Fruit fly (Drosophila melanogaster) whole organism, prepupa: ENCODE measurements around the gene CG6034.

ENCODE experiments used
- CG11294 ChIP-seq: fragments of 200-800 bp; sonication (Bioruptor generic); IDR thresholded peaks from 2 replicates; pipeline ENCODE4 v1.3.6; 2022; ENCODE audit warnings: missing biosample characterization, missing genetic modification characterization
- CG15336 ChIP-seq: fragments of 200-800 bp; sonication (Bioruptor generic); IDR thresholded peaks from 2 replicates; pipeline ENCODE4 v1.3.6; 2022; ENCODE audit warnings: missing biosample characterization, missing genetic modification characterization
- CG3919 ChIP-seq: fragments of 200-800 bp; sonication (Bioruptor generic); optimal IDR thresholded peaks from 3 replicates; lab custom pipeline; 2016; ENCODE audit warnings: missing biosample characterization, missing genetic modification characterization
- CG4318 ChIP-seq: fragments of 200-800 bp; sonication (Bioruptor generic); optimal IDR thresholded peaks from 3 replicates; lab custom pipeline; 2017; ENCODE audit warnings: missing biosample characterization, mild to moderate bottlenecking, missing genetic modification characterization
- CG8632 ChIP-seq: fragments of 200-800 bp; sonication (Bioruptor generic); optimal IDR thresholded peaks from 3 replicates; lab custom pipeline; 2016; ENCODE audit warnings: missing biosample characterization, missing genetic modification characterization
- Gug ChIP-seq: fragments of 200-800 bp; sonication (Bioruptor generic); IDR thresholded peaks from 2 replicates; pipeline ENCODE4 v1.3.6; 2022; ENCODE audit warnings: missing biosample characterization, missing genetic modification characterization
- eg ChIP-seq: fragments of 200-800 bp; sonication (Bioruptor generic); IDR thresholded peaks from 3 replicates; pipeline ENCODE4 v1.3.6; 2022; ENCODE audit warnings: missing biosample characterization, missing genetic modification characterization
- topi ChIP-seq: fragments of 200-800 bp; sonication (Bioruptor generic); optimal IDR thresholded peaks from 3 replicates; lab custom pipeline; 2016; ENCODE audit warnings: missing biosample characterization, missing genetic modification characterization

- TF ChIP-seq topi (no peak), CG15336 (GFP tag; lab: Robert Waterston, UW) (no peak), Gug (GFP tag; lab: Robert Waterston, UW) (no peak), CG4318 (GFP tag; lab: Kevin White, UChicago) (no peak), CG11294 (no peak), CG3919 (no peak), eg (no peak), CG8632 (no peak)
These were observed 12.6 kb upstream of the CG6034 start, which contains the start of gene CG32181 for dm6 chr3L:17759072-17759747.
